Fruit fly (Drosophila melanogaster) whole organism, embryonic: Measurements from ENCODE around the gene sra.

Experiments used
- Atf3 ChIP-seq: fragments of 200-800 bp; sonication (Bioruptor generic); optimal IDR thresholded peaks from 3 replicates; lab custom pipeline; 2016; ENCODE audit warnings: missing biosample characterization, missing genetic modification characterization
- CG11085 ChIP-seq: fragments of 200-800 bp; sonication (Bioruptor generic); IDR thresholded peaks from 2 replicates; pipeline ENCODE4 v1.3.6; 2022; ENCODE audit warnings: missing biosample characterization, missing genetic modification characterization
- CG11093 ChIP-seq: fragments of 200-800 bp; sonication (Bioruptor generic); IDR thresholded peaks from 3 replicates; pipeline ENCODE4 v1.3.6; 2022; ENCODE audit warnings: missing biosample characterization, missing genetic modification characterization
- CG11504 ChIP-seq: fragments of 200-800 bp; sonication (Bioruptor generic); optimal IDR thresholded peaks from 3 replicates; lab custom pipeline; 2019; ENCODE audit warnings: missing biosample characterization, mild to moderate bottlenecking, missing genetic modification characterization, moderate library complexity
- CG13123 ChIP-seq: fragments of 200-800 bp; sonication (Bioruptor generic); optimal IDR thresholded peaks from 2 replicates; lab custom pipeline; 2016; ENCODE audit warnings: missing biosample characterization, missing genetic modification characterization
- CG13424 ChIP-seq: fragments of 200-800 bp; sonication (Bioruptor generic); optimal IDR thresholded peaks from 2 replicates; lab custom pipeline; 2019; ENCODE audit warnings: missing biosample characterization, mild to moderate bottlenecking, missing genetic modification characterization, moderate library complexity
- CG13894 ChIP-seq: fragments of 200-800 bp; sonication (Bioruptor generic); optimal IDR thresholded peaks from 3 replicates; lab custom pipeline; 2018; ENCODE audit warnings: missing biosample characterization, mild to moderate bottlenecking, missing genetic modification characterization, moderate library complexity
- CG14860 ChIP-seq: fragments of 200-800 bp; sonication (Bioruptor generic); IDR thresholded peaks from 3 replicates; pipeline ENCODE4 v1.3.6; 2022; ENCODE audit warnings: missing biosample characterization, missing genetic modification characterization; ENCODE audit not compliant: partially characterized antibody
- CG14965 ChIP-seq: fragments of 200-800 bp; sonication (Bioruptor generic); optimal IDR thresholded peaks from 2 replicates; lab custom pipeline; 2016; ENCODE audit warnings: missing biosample characterization, missing genetic modification characterization, borderline replicate concordance
- CG15269 ChIP-seq: fragments of 200-800 bp; sonication (Bioruptor generic); optimal IDR thresholded peaks from 2 replicates; lab custom pipeline; 2018; ENCODE audit warnings: missing biosample characterization, mild to moderate bottlenecking, missing genetic modification characterization, moderate library complexity
- CG16779 ChIP-seq: fragments of 200-800 bp; sonication (Bioruptor generic); IDR thresholded peaks from 2 replicates; pipeline ENCODE4 v1.3.6; 2022; ENCODE audit warnings: missing biosample characterization, missing genetic modification characterization
- CG31224 ChIP-seq: fragments of 200-800 bp; sonication (Bioruptor generic); IDR thresholded peaks from 2 replicates; pipeline ENCODE4 v1.3.6; 2022; ENCODE audit warnings: missing biosample characterization, missing genetic modification characterization
- CG33213 ChIP-seq: fragments of 200-800 bp; sonication (Bioruptor generic); optimal IDR thresholded peaks from 3 replicates; lab custom pipeline; 2016; ENCODE audit warnings: missing biosample characterization, missing genetic modification characterization
- CG34376 ChIP-seq: fragments of 200-800 bp; sonication (Bioruptor generic); optimal IDR thresholded peaks from 2 replicates; lab custom pipeline; 2018; ENCODE audit warnings: missing biosample characterization, mild to moderate bottlenecking, missing genetic modification characterization
- CG43689 ChIP-seq: fragments of 200-800 bp; sonication (Bioruptor generic); IDR thresholded peaks from 2 replicates; pipeline ENCODE4 v1.3.6; 2022; ENCODE audit warnings: missing biosample characterization, missing genetic modification characterization
- CG4404 ChIP-seq: fragments of 200-800 bp; sonication (Bioruptor generic); IDR thresholded peaks from 2 replicates; pipeline ENCODE4 v1.3.6; 2022; ENCODE audit warnings: missing biosample characterization, missing genetic modification characterization
- CG5180 ChIP-seq: fragments of 200-800 bp; sonication (Bioruptor generic); optimal IDR thresholded peaks from 3 replicates; lab custom pipeline; 2017; ENCODE audit warnings: missing biosample characterization, missing genetic modification characterization, mild to moderate bottlenecking, moderate library complexity, missing genetic modification reagents
- CG5245 ChIP-seq: fragments of 200-800 bp; sonication (Bioruptor generic); optimal IDR thresholded peaks from 3 replicates; lab custom pipeline; 2016; ENCODE audit warnings: missing biosample characterization, missing genetic modification characterization
- CG7271 ChIP-seq: fragments of 200-800 bp; sonication (Bioruptor generic); optimal IDR thresholded peaks from 2 replicates; lab custom pipeline; 2018; ENCODE audit warnings: missing biosample characterization, mild to moderate bottlenecking, missing genetic modification characterization, moderate library complexity
- CG7963 ChIP-seq: fragments of 200-800 bp; sonication (Bioruptor generic); IDR thresholded peaks from 3 replicates; pipeline ENCODE4 v1.3.6; 2022; ENCODE audit warnings: missing biosample characterization, missing genetic modification characterization; ENCODE audit not compliant: partially characterized antibody
- CG8089 ChIP-seq: fragments of 200-800 bp; sonication (Bioruptor generic); optimal IDR thresholded peaks from 3 replicates; lab custom pipeline; 2016; ENCODE audit warnings: missing biosample characterization, missing genetic modification characterization
- CG8281 ChIP-seq: fragments of 200-800 bp; sonication (Bioruptor generic); optimal IDR thresholded peaks from 2 replicates; lab custom pipeline; 2018; ENCODE audit warnings: missing biosample characterization, mild to moderate bottlenecking, missing genetic modification characterization, moderate library complexity
- CG8359 ChIP-seq: fragments of 200-800 bp; sonication (Bioruptor generic); optimal IDR thresholded peaks from 2 replicates; lab custom pipeline; 2017; ENCODE audit warnings: missing biosample characterization, mild to moderate bottlenecking, missing genetic modification characterization, borderline replicate concordance
- CG8924 ChIP-seq: fragments of 200-800 bp; optimal IDR thresholded peaks from 3 replicates; lab custom pipeline; 2019; ENCODE audit warnings: missing biosample characterization, mild to moderate bottlenecking, missing genetic modification characterization, moderate library complexity
- CrebB ChIP-seq: fragments of 200-800 bp; sonication (Bioruptor generic); optimal IDR thresholded peaks from 3 replicates; lab custom pipeline; 2018; ENCODE audit warnings: missing biosample characterization, mild to moderate bottlenecking, missing genetic modification characterization
- Deaf1 ChIP-seq: fragments of 200-800 bp; optimal IDR thresholded peaks from 3 replicates; lab custom pipeline; 2019; ENCODE audit warnings: missing biosample characterization, mild to moderate bottlenecking, missing genetic modification characterization, moderate library complexity
- E2f1 ChIP-seq: fragments of 200-800 bp; sonication (Bioruptor generic); IDR thresholded peaks from 2 replicates; pipeline ENCODE4 v1.3.6; 2022; ENCODE audit warnings: missing biosample characterization, missing genetic modification characterization
- Ets65A ChIP-seq: fragments of 200-800 bp; sonication (Bioruptor generic); peaks from one replicate; lab custom pipeline; 2016; ENCODE audit warnings: missing biosample characterization, missing genetic modification characterization
- Gug ChIP-seq: fragments of 200-800 bp; sonication (Bioruptor generic); IDR thresholded peaks from 4 replicates; pipeline ENCODE4 v1.3.6; 2022; ENCODE audit warnings: missing biosample characterization, missing genetic modification characterization
- HLH3B ChIP-seq: fragments of 200-800 bp; sonication (Bioruptor generic); IDR thresholded peaks from 2 replicates; pipeline ENCODE4 v1.3.6; 2022; ENCODE audit warnings: missing biosample characterization, missing genetic modification characterization
- Hey ChIP-seq: fragments of 200-800 bp; sonication (Bioruptor generic); optimal IDR thresholded peaks from 3 replicates; lab custom pipeline; 2018; ENCODE audit warnings: missing biosample characterization, mild to moderate bottlenecking, missing genetic modification characterization
- Lpt ChIP-seq: fragments of >200 bp; optimal IDR thresholded peaks from 2 replicates; lab custom pipeline; 2018; ENCODE audit warnings: missing biosample characterization, missing genetic modification characterization
- Max ChIP-seq: fragments of 200-800 bp; sonication (Bioruptor generic); optimal IDR thresholded peaks from 2 replicates; lab custom pipeline; 2016; ENCODE audit warnings: missing biosample characterization, mild to moderate bottlenecking, missing genetic modification characterization
- Poxn ChIP-seq: fragments of 200-800 bp; sonication (Bioruptor generic); IDR thresholded peaks from 2 replicates; pipeline ENCODE4 v1.3.6; 2022; ENCODE audit warnings: missing biosample characterization, missing genetic modification characterization
- Spps ChIP-seq: fragments of 200-800 bp; sonication (Bioruptor generic); optimal IDR thresholded peaks from 2 replicates; lab custom pipeline; 2018; ENCODE audit warnings: missing biosample characterization, mild to moderate bottlenecking, missing genetic modification characterization
- Usf ChIP-seq: fragments of 200-800 bp; sonication (Bioruptor generic); optimal IDR thresholded peaks from 2 replicates; lab custom pipeline; 2017; ENCODE audit warnings: missing genotype, missing biosample characterization, missing genetic modification characterization
- Xrp1 ChIP-seq: fragments of 200-800 bp; sonication (Bioruptor generic); IDR thresholded peaks from 2 replicates; pipeline ENCODE4 v1.3.6; 2022; ENCODE audit warnings: missing biosample characterization, missing genetic modification characterization
- YL-1 ChIP-seq: fragments of 200-800 bp; sonication (Bioruptor generic); optimal IDR thresholded peaks from 3 replicates; lab custom pipeline; 2017; ENCODE audit warnings: missing biosample characterization, mild to moderate bottlenecking, missing genetic modification characterization
- en ChIP-seq: fragments of 200-800 bp; sonication (Bioruptor generic); optimal IDR thresholded peaks from 2 replicates; lab custom pipeline; 2016; ENCODE audit warnings: missing biosample characterization, missing genetic modification characterization
- ewg ChIP-seq: fragments of 200-800 bp; sonication (Bioruptor generic); optimal IDR thresholded peaks from 3 replicates; lab custom pipeline; 2017; ENCODE audit warnings: mild to moderate bottlenecking, missing biosample characterization, missing genetic modification reagents, missing genetic modification characterization
- fd64A ChIP-seq: fragments of 200-800 bp; sonication (Bioruptor generic); optimal IDR thresholded peaks from 3 replicates; lab custom pipeline; 2018; ENCODE audit warnings: missing biosample characterization, mild to moderate bottlenecking, missing genetic modification characterization
- gro ChIP-seq: fragments of 200-800 bp; sonication (Bioruptor generic); optimal IDR thresholded peaks from 2 replicates; lab custom pipeline; 2016; ENCODE audit warnings: missing biosample characterization, missing genetic modification characterization
- gsb ChIP-seq: fragments of 200-800 bp; sonication (Bioruptor generic); IDR thresholded peaks from 2 replicates; pipeline ENCODE4 v1.3.6; 2022; ENCODE audit warnings: missing biosample characterization, missing genetic modification characterization
- lab ChIP-seq: fragments of 200-800 bp; sonication (Bioruptor generic); optimal IDR thresholded peaks from 3 replicates; lab custom pipeline; 2017; ENCODE audit warnings: missing biosample characterization, missing genetic modification characterization, mild to moderate bottlenecking, moderate library complexity, missing genetic modification reagents
- sens-2 ChIP-seq: fragments of 200-800 bp; sonication (Bioruptor generic); IDR thresholded peaks from 2 replicates; pipeline ENCODE4 v1.3.6; 2022; ENCODE audit warnings: missing biosample characterization, missing genetic modification characterization
- slp2 ChIP-seq: fragments of 200-800 bp; sonication (Bioruptor generic); optimal IDR thresholded peaks from 2 replicates; lab custom pipeline; 2016; ENCODE audit warnings: missing biosample characterization, missing genetic modification characterization
- so ChIP-seq: fragments of 200-800 bp; sonication (Bioruptor generic); IDR thresholded peaks from 3 replicates; pipeline ENCODE4 v1.3.6; 2022; ENCODE audit warnings: missing biosample characterization, missing genetic modification characterization
- unpg ChIP-seq: fragments of 200-800 bp; sonication (Bioruptor generic); optimal IDR thresholded peaks from 3 replicates; lab custom pipeline; 2018; ENCODE audit warnings: missing biosample characterization, mild to moderate bottlenecking, missing genetic modification characterization, moderate library complexity
- vvl ChIP-seq: fragments of 200-800 bp; sonication (Bioruptor generic); IDR thresholded peaks from 2 replicates; pipeline ENCODE4 v1.3.6; 2022; ENCODE audit warnings: missing biosample characterization, missing genetic modification characterization

The sra gene

DNA sequence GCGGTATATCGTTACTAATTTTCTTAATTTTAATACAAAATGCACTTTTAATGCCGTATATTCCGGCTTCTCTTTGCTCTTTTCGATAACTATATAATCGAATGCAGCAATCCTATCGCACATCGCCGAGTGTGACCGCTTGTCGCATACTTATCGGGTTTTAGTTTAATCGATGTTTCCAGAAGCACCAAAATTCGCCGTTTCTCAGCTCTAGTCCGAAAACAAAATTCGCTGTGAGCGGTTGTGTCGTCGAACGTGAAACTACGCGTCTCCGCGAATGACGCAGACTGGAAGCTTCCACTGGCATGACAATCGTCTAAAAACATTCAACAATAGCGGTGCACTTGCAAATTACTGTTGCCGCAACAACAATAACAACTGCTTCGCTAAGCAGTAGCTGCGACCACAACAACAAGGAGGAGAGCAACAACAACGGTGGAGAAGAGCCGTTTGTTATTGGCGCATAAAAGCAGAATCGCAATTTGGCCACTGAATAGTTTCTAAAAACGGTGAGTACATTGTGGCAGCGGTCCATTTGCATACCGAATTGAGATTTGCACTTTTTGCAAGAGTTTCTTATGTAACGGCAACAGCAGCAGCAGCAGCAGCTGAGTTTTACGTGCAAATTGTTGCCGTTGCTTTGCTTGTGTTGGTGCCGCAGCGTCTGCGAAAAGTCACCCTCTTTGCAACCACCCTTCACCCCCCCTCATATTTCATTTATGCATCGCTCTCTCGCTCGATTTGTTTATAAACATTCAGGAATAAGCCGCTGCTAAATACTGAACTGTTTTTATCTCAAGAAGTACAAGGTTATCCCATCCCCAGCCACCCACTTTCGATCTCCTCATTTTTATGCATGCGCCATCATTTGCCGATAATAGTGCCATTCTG, at the start of gene sra (continued):
- no peak for TF ChIP-seq CG34376 (GFP tag; lab: Kevin White, UChicago)
- no peak for TF ChIP-seq CG8281 (tag; lab: Kevin White, UChicago)
- TF ChIP-seq Gug (GFP tag; lab: Robert Waterston, UW), result 0 out of 4 replicates have a peak, but pooled peaks have one; percentile 7
- TF ChIP-seq CG33213, result peak; percentile 66
- no peak for TF ChIP-seq CG31224 (GFP tag; lab: Robert Waterston, UW)
- no peak for TF ChIP-seq sens-2
- peak; percentile 30 for TF ChIP-seq CrebB (tag; lab: Kevin White, UChicago)
- TF ChIP-seq gsb (GFP tag; lab: Robert Waterston, UW), result no peak
- TF ChIP-seq YL-1 (GFP tag; lab: Kevin White, UChicago), result peak; percentile 90
- TF ChIP-seq so (GFP tag; lab: Robert Waterston, UW), result 0 out of 3 replicates have a peak, but pooled peaks have one; percentile 21
- no peak for TF ChIP-seq en (GFP tag; lab: Kevin White, UChicago)
- TF ChIP-seq Max (GFP tag; lab: Kevin White, UChicago), result no peak
- TF ChIP-seq vvl, result peak; percentile 68
- TF ChIP-seq CG13894 (tag; lab: Kevin White, UChicago), result peak; percentile 52
- TF ChIP-seq Atf3 (GFP tag; lab: Kevin White, UChicago), result no peak
- no peak for TF ChIP-seq CG5180 (GFP tag; lab: Kevin White, UChicago)
- TF ChIP-seq CG16779, result peak; percentile 52; the same call in 1 of the 2 replicates
- TF ChIP-seq Lpt (GFP tag; lab: Kevin White, UChicago), result no peak
- no peak for TF ChIP-seq fd64A (GFP tag; lab: Kevin White, UChicago)
- no peak for TF ChIP-seq E2f1 (GFP tag; lab: Robert Waterston, UW)
- no peak for TF ChIP-seq CG5245 (GFP tag; lab: Kevin White, UChicago)
- TF ChIP-seq ewg, result no peak
- no peak for TF ChIP-seq Usf (GFP tag; lab: Kevin White, UChicago)
- peak; percentile 30 for TF ChIP-seq CG8924 (tag; lab: Kevin White, UChicago)
- TF ChIP-seq slp2, result no peak
- TF ChIP-seq unpg (GFP tag; lab: Kevin White, UChicago), result peak; percentile 13
- peak; percentile 85 for TF ChIP-seq Ets65A (GFP tag; lab: Kevin White, UChicago)
- no peak for TF ChIP-seq CG8359 (GFP tag; lab: Kevin White, UChicago)
- TF ChIP-seq CG15269 (tag; lab: Kevin White, UChicago), result peak; percentile 14
- TF ChIP-seq CG4404, result no peak
- TF ChIP-seq CG14860 (GFP tag; lab: Robert Waterston, UW), result peak; percentile 94
- peak; percentile 36; the same call in 1 of the 2 replicates for TF ChIP-seq Xrp1 (GFP tag; lab: Robert Waterston, UW)
- peak; percentile 78 for TF ChIP-seq CG11504 (tag; lab: Kevin White, UChicago)
- peak; percentile 23 for TF ChIP-seq Deaf1 (tag; lab: Kevin White, UChicago)
- TF ChIP-seq CG7963, result peak; percentile 98
- peak; percentile 3 for TF ChIP-seq CG7271 (tag; lab: Kevin White, UChicago)
- TF ChIP-seq gro (GFP tag; lab: Kevin White, UChicago), result peak; percentile 74
- TF ChIP-seq CG14965 (GFP tag; lab: Kevin White, UChicago), result no peak
- TF ChIP-seq Hey, result no peak
- TF ChIP-seq CG43689 (GFP tag; lab: Robert Waterston, UW), result no peak
- peak; percentile 45 for TF ChIP-seq lab (GFP tag; lab: Kevin White, UChicago)
- TF ChIP-seq CG8089 (GFP tag; lab: Kevin White, UChicago), result no peak
- peak; percentile 29 for TF ChIP-seq CG13424 (tag; lab: Kevin White, UChicago)
- no peak for TF ChIP-seq CG11093 (GFP tag; lab: Robert Waterston, UW)
- TF ChIP-seq HLH3B (GFP tag; lab: Robert Waterston, UW), result peak; percentile 15; the same call in 1 of the 2 replicates
- TF ChIP-seq CG11085 (GFP tag; lab: Robert Waterston, UW), result peak; percentile 27; the same call in 1 of the 2 replicates
- no peak for TF ChIP-seq CG13123 (GFP tag; lab: Kevin White, UChicago)
- TF ChIP-seq Spps, result no peak
- TF ChIP-seq Poxn (GFP tag; lab: Robert Waterston, UW), result no peak
